Worm (Caenorhabditis elegans) whole organism, L1 larva: ENCODE measurements around the gene rdy-2.

ENCODE experiments used
- C16A3.4 ChIP-seq: fragments of 150-350 bp; optimal IDR thresholded peaks from 2 replicates; lab custom pipeline; 2014; ENCODE audit warnings: missing biosample characterization, missing genetic modification characterization
- F16B12.6 ChIP-seq: fragments of 150-350 bp; optimal IDR thresholded peaks from 2 replicates; lab custom pipeline; 2014; ENCODE audit warnings: missing biosample characterization, missing genetic modification characterization
- Y116A8C.19 ChIP-seq: sonication (generic microtip); optimal IDR thresholded peaks from 2 replicates; lab custom pipeline; 2016; ENCODE audit warnings: missing compliant biosample characterization, missing genetic modification characterization, borderline replicate concordance
- aha-1 ChIP-seq: fragments of 150-350 bp; optimal IDR thresholded peaks from 2 replicates; lab custom pipeline; 2014; ENCODE audit warnings: missing biosample characterization, missing genetic modification characterization
- alr-1 ChIP-seq: fragments of 200-800 bp; sonication (Bioruptor generic); optimal IDR thresholded peaks from 2 replicates; lab custom pipeline; 2018; ENCODE audit warnings: borderline replicate concordance, mild to moderate bottlenecking, missing genetic modification characterization, missing compliant biosample characterization
- ceh-8 ChIP-seq: fragments of 200-800 bp; sonication (Bioruptor generic); optimal IDR thresholded peaks from 2 replicates; lab custom pipeline; 2018; ENCODE audit warnings: mild to moderate bottlenecking, missing genetic modification characterization, moderate library complexity, missing compliant biosample characterization
- ces-1 ChIP-seq: fragments of 150-350 bp; optimal IDR thresholded peaks from 2 replicates; lab custom pipeline; 2014; ENCODE audit warnings: missing biosample characterization, missing genetic modification reagents, missing genetic modification characterization
- dpl-1 ChIP-seq, 3 experiments: fragments of 150-350 bp in 2 of 3; sonication (generic microtip) in 1 of 3; optimal IDR thresholded peaks; 2 replicates each; lab custom pipeline; 2014 to 2017; ENCODE audit warnings: missing biosample characterization in 3 of 3, missing genetic modification characterization in 3 of 3, missing genetic modification reagents in 3 of 3
- dsc-1 ChIP-seq: sonication (generic microtip); optimal IDR thresholded peaks from 2 replicates; lab custom pipeline; 2016; ENCODE audit warnings: mild to moderate bottlenecking, missing genetic modification characterization, missing compliant biosample characterization
- efl-1 ChIP-seq, 4 experiments: fragments of 150-350 bp; optimal IDR thresholded peaks in 3 of 4; peaks in 1 of 4; 1 replicate in 1 of 4; 2 replicates in 3 of 4; lab custom pipeline; 2014; ENCODE audit warnings: missing biosample characterization in 2 of 4, missing genetic modification characterization in 2 of 4, missing genetic modification reagents in 2 of 4
- efl-3 ChIP-seq: fragments of 200-800 bp; sonication (Bioruptor generic); optimal IDR thresholded peaks from 2 replicates; lab custom pipeline; 2018; ENCODE audit warnings: mild to moderate bottlenecking, missing genetic modification characterization, missing compliant biosample characterization
- egl-13 ChIP-seq: sonication (generic microtip); optimal IDR thresholded peaks from 2 replicates; lab custom pipeline; 2016; ENCODE audit warnings: missing genotype, missing genetic modification reagents, missing genetic modification characterization, missing compliant biosample characterization
- egl-27 ChIP-seq, 2 experiments: fragments of 150-350 bp in 1 of 2; sonication (generic microtip); optimal IDR thresholded peaks; 3 replicates each; lab custom pipeline; 2017 to 2018; ENCODE audit warnings: missing biosample characterization in 2 of 2, missing genetic modification characterization in 2 of 2, missing genetic modification reagents in 2 of 2
- ets-5 ChIP-seq: fragments of 200-800 bp; sonication (Bioruptor generic); IDR thresholded peaks from 2 replicates; pipeline ENCODE4 v1.3.6; 2022; ENCODE audit warnings: missing genetic modification characterization, missing compliant biosample characterization
- fkh-4 ChIP-seq: sonication (generic microtip); optimal IDR thresholded peaks from 2 replicates; lab custom pipeline; 2016; ENCODE audit warnings: missing compliant biosample characterization, missing genetic modification characterization, borderline replicate concordance
- fkh-8 ChIP-seq: sonication (generic microtip); optimal IDR thresholded peaks from 2 replicates; lab custom pipeline; 2016; ENCODE audit warnings: mild to moderate bottlenecking, missing genetic modification characterization, missing compliant biosample characterization
- irx-1 ChIP-seq: sonication (generic microtip); optimal IDR thresholded peaks from 2 replicates; lab custom pipeline; 2016; ENCODE audit warnings: missing genetic modification characterization, missing compliant biosample characterization
- isw-1 ChIP-seq: fragments of 200-800 bp; sonication (Bioruptor generic); IDR thresholded peaks from 2 replicates; pipeline ENCODE4 v1.3.6; 2022; ENCODE audit warnings: missing genetic modification characterization, missing compliant biosample characterization
- jun-1 ChIP-seq: fragments of 150-350 bp; optimal IDR thresholded peaks from 2 replicates; lab custom pipeline; 2014; ENCODE audit warnings: missing biosample characterization, missing genetic modification reagents, missing genetic modification characterization
- lin-15B ChIP-seq: fragments of 150-350 bp; sonication (generic microtip); optimal IDR thresholded peaks from 3 replicates; lab custom pipeline; 2014; ENCODE audit warnings: missing biosample characterization, missing genetic modification characterization
- lin-35 ChIP-seq, 2 experiments: fragments of 150-350 bp; optimal IDR thresholded peaks; 2 replicates each; lab custom pipeline; 2014; ENCODE audit warnings: missing biosample characterization in 2 of 2, missing genetic modification characterization in 2 of 2, missing genetic modification reagents in 2 of 2
- lsy-2 ChIP-seq, 2 experiments: fragments of 150-350 bp; optimal IDR thresholded peaks; 2 replicates each; lab custom pipeline; 2014; ENCODE audit warnings: missing biosample characterization in 2 of 2, missing genetic modification characterization in 2 of 2
- mdl-1 ChIP-seq, 2 experiments: fragments of 150-350 bp; optimal IDR thresholded peaks; 2 replicates each; lab custom pipeline; 2014 to 2017; ENCODE audit warnings: missing biosample characterization in 2 of 2, missing genetic modification characterization in 2 of 2, inconsistent platforms in 1 of 2
- mef-2 ChIP-seq: fragments of 150-350 bp; optimal IDR thresholded peaks from 2 replicates; lab custom pipeline; 2014; ENCODE audit warnings: missing biosample characterization, missing genetic modification characterization
- nhr-11 ChIP-seq: fragments of 150-350 bp; optimal IDR thresholded peaks from 2 replicates; lab custom pipeline; 2014; ENCODE audit warnings: missing biosample characterization, missing genetic modification characterization
- nhr-12 ChIP-seq: sonication (generic microtip); optimal IDR thresholded peaks from 2 replicates; lab custom pipeline; 2017; ENCODE audit warnings: missing biosample characterization, missing genetic modification characterization
- nhr-237 ChIP-seq: fragments of 150-350 bp; optimal IDR thresholded peaks from 2 replicates; lab custom pipeline; 2014; ENCODE audit warnings: missing biosample characterization, missing genetic modification characterization
- nhr-71 ChIP-seq: sonication (generic microtip); optimal IDR thresholded peaks from 2 replicates; lab custom pipeline; 2016; ENCODE audit warnings: mild to moderate bottlenecking, missing genetic modification characterization, moderate library complexity, missing compliant biosample characterization
- nhr-76 ChIP-seq: sonication (generic microtip); optimal IDR thresholded peaks from 2 replicates; lab custom pipeline; 2017; ENCODE audit warnings: missing biosample characterization, missing genetic modification characterization
- nhr-85 ChIP-seq: sonication (generic microtip); peaks from one replicate; lab custom pipeline; 2016; ENCODE audit warnings: missing genetic modification characterization, inconsistent platforms, missing compliant biosample characterization
- nhr-90 ChIP-seq: sonication (generic microtip); optimal IDR thresholded peaks from 2 replicates; lab custom pipeline; 2016; ENCODE audit warnings: mild to moderate bottlenecking, missing genetic modification characterization, missing compliant biosample characterization; ENCODE audit not compliant: poor library complexity
- pag-3 ChIP-seq: sonication (generic microtip); optimal IDR thresholded peaks from 2 replicates; lab custom pipeline; 2017; ENCODE audit warnings: missing genetic modification characterization, mild to moderate bottlenecking, missing compliant biosample characterization, antibody characterized with exemption, borderline replicate concordance; ENCODE audit not compliant: insufficient read depth
- pax-3 ChIP-seq: fragments of 200-800 bp; sonication (Bioruptor generic); optimal IDR thresholded peaks from 2 replicates; lab custom pipeline; 2018; ENCODE audit warnings: mild to moderate bottlenecking, missing genetic modification characterization, moderate library complexity, missing compliant biosample characterization
- skn-1 ChIP-seq: fragments of 150-350 bp; optimal IDR thresholded peaks from 2 replicates; lab custom pipeline; 2014; ENCODE audit warnings: missing biosample characterization, missing genetic modification characterization
- snu-23 ChIP-seq: sonication (generic microtip); optimal IDR thresholded peaks from 2 replicates; lab custom pipeline; 2016; ENCODE audit warnings: missing genetic modification characterization, missing compliant biosample characterization
- sox-4 ChIP-seq: sonication (generic microtip); optimal IDR thresholded peaks from 2 replicates; lab custom pipeline; 2016; ENCODE audit warnings: missing genetic modification characterization, missing compliant biosample characterization
- tbx-2 ChIP-seq: sonication (generic microtip); optimal IDR thresholded peaks from 2 replicates; lab custom pipeline; 2016; ENCODE audit warnings: missing genetic modification characterization, missing compliant biosample characterization
- unc-130 ChIP-seq: fragments of 150-350 bp; optimal IDR thresholded peaks from 2 replicates; lab custom pipeline; 2017; ENCODE audit warnings: missing biosample characterization, missing genetic modification characterization, inconsistent platforms
- unc-30 ChIP-seq: sonication (generic microtip); optimal IDR thresholded peaks from 2 replicates; lab custom pipeline; 2017; ENCODE audit warnings: missing biosample characterization, missing genetic modification characterization
- unc-98 ChIP-seq: fragments of 200-800 bp; sonication (Bioruptor generic); IDR thresholded peaks from 2 replicates; pipeline ENCODE4 v1.3.6; 2022; ENCODE audit warnings: missing genetic modification characterization, missing compliant biosample characterization
- xbp-1 ChIP-seq: sonication (generic microtip); optimal IDR thresholded peaks from 2 replicates; lab custom pipeline; 2016; ENCODE audit warnings: missing genetic modification characterization, missing compliant biosample characterization
- zag-1 ChIP-seq: fragments of 150-350 bp; optimal IDR thresholded peaks from 2 replicates; lab custom pipeline; 2014; ENCODE audit warnings: missing biosample characterization, missing genetic modification characterization
- ztf-4 ChIP-seq: fragments of 150-350 bp; optimal IDR thresholded peaks from 2 replicates; lab custom pipeline; 2014; ENCODE audit warnings: missing biosample characterization, missing genetic modification characterization

rdy-2 gene

DNA sequence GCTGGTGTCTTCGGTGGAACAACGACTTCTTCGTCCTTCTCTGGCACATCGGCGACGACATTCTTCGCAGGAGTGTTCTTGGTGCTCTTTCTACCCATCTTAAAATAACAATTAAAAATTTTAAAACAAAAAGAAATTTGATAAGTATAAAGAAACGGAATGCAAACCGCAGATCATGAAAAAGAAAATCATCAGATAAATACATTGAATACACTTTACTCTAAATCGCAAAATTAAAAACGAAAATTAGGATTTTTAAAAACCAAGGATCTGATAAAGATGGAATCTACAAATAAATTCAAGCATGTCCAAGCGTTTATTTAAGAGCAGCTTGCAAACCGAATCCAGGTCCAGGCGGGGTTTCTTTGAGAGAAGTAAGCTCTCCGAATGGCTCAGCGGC lies 23.6 kb upstream of the rdy-2 start, which contains the start of gene F53F4.11:
Gene F53F4.11, minus strand, starts transcription at position 101 of the 400 bp plus-strand sequence.
- TF ChIP-seq mdl-1 (tag; optimal IDR thresholded peaks at IDR 0.05; lab: Kevin White, UChicago) (no peak), jun-1 (no peak), lsy-2 (tag; optimal IDR thresholded peaks at IDR 0.05; lab: Kevin White, UChicago) (no peak), C16A3.4 (tag; lab: Kevin White, UChicago) (no peak), alr-1 (tag; lab: Kevin White, UChicago) (no peak), pax-3 (tag; lab: Kevin White, UChicago) (no peak), ztf-4 (no peak), skn-1 (tag; lab: Kevin White, UChicago) (no peak), tbx-2 (no peak), egl-13 (no peak), F16B12.6 (tag; lab: Kevin White, UChicago) (no peak), ets-5 (GFP tag; lab: Robert Waterston, UW) (no peak), Y116A8C.19 (tag; lab: Kevin White, UChicago) (no peak), nhr-76 (no peak), pag-3 (tag; lab: Kevin White, UChicago) (no peak), nhr-90 (tag; lab: Kevin White, UChicago) (no peak), dsc-1 (tag; lab: Kevin White, UChicago) (no peak), nhr-71 (no peak), efl-3 (GFP tag; lab: Kevin White, UChicago) (no peak), fkh-8 (no peak)

DNA sequence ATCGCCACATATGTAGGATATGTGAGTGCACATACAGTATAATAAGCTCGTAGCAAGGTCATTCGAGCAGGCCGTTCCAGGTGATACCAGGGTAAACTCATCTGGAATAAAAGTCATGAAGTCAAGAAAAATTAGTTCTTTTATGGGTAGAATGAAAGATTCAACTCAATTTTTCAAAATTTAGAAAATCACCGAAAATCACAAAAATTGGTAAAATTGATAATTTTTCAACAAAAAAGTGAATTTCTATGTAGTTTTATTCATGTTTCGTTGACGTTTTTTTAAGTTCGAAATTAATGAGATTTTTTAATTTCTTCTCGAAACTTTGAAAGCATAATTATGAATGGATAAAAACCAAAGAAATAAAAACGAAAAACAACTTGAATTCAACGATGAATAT lies 20.9 kb upstream of the rdy-2 start, which contains the start of gene F53F4.16:
Gene F53F4.16, minus strand, starts transcription at position 101 of the 400 bp plus-strand sequence.
- no peak for TF ChIP-seq sox-4 (tag; lab: Kevin White, UChicago)
- TF ChIP-seq lin-35 (GFP tag; optimal IDR thresholded peaks at IDR 0.05; lab: Kevin White, UChicago), result no peak
- TF ChIP-seq ceh-8, result no peak
- no peak for TF ChIP-seq xbp-1
- no peak for TF ChIP-seq zag-1
- no peak for TF ChIP-seq unc-30
- no peak for TF ChIP-seq pag-3 (tag; lab: Kevin White, UChicago)
- TF ChIP-seq unc-98 (GFP tag; lab: Robert Waterston, UW), result no peak
- no peak for TF ChIP-seq egl-13
- TF ChIP-seq pax-3 (tag; lab: Kevin White, UChicago), result no peak
- no peak for TF ChIP-seq mef-2 (tag; lab: Kevin White, UChicago)
- no peak for TF ChIP-seq nhr-12
- TF ChIP-seq jun-1, result no peak
- no peak for TF ChIP-seq lsy-2 (tag; optimal IDR thresholded peaks at IDR 0.05; lab: Kevin White, UChicago)
- no peak for TF ChIP-seq efl-1 (optimal IDR thresholded peaks at IDR 0.05; lab: Kevin White, UChicago)
- no peak for TF ChIP-seq efl-1 (GFP tag; optimal IDR thresholded peaks at IDR 0.05 in 1 of 2; lab: Kevin White, UChicago)
- TF ChIP-seq dpl-1 (GFP tag; optimal IDR thresholded peaks at IDR 0.05; lab: Kevin White, UChicago), result no peak
- TF ChIP-seq aha-1 (tag; lab: Kevin White, UChicago), result no peak
- no peak for TF ChIP-seq fkh-4
- TF ChIP-seq snu-23, result no peak
- TF ChIP-seq unc-130 (tag; lab: Kevin White, UChicago), result no peak

DNA sequence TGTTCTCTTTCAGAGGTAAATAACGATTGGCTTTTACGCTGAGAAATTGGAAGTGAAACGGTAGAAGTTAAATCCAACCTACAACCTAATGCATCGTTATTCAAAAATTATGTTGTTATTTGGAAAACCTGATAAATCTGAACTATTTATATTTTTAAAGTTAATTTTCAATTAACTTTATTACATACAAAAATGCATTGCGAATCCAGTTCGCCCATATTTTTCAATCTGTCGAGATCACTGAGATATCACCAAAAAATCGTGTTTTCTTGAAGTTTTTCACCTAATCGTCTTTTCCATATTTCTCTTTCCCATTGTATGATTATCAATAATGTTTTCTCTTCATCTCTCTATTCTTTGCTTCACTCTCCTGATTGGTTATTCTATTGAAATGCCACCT lies 19.9 kb upstream of the rdy-2 start, which contains the start of gene F53F4.15:
Gene F53F4.15, plus strand, starts transcription at position 301 of the 400 bp plus-strand sequence.
- TF ChIP-seq lin-15B (no peak), nhr-11 (no peak), zag-1 (no peak), ztf-4 (no peak), mef-2 (tag; lab: Kevin White, UChicago) (no peak), nhr-237 (no peak), ces-1 (GFP tag; lab: Kevin White, UChicago) (no peak), skn-1 (tag; lab: Kevin White, UChicago) (no peak), irx-1 (no peak), egl-27 (tag; optimal IDR thresholded peaks at IDR 0.05; lab: Kevin White, UChicago) (no peak), sox-4 (tag; lab: Kevin White, UChicago) (no peak), nhr-90 (tag; lab: Kevin White, UChicago) (no peak), isw-1 (GFP tag; lab: Robert Waterston, UW) (no peak), nhr-85 (tag; lab: Kevin White, UChicago) (no peak), unc-130 (tag; lab: Kevin White, UChicago) (no peak)
